Worm (Caenorhabditis elegans) whole organism, L2 larva: Measurements from ENCODE around the gene nspd-7.

Experiments used
- ZK546.5 ChIP-seq: sonication (generic microtip); optimal IDR thresholded peaks from 2 replicates; lab custom pipeline; 2017; ENCODE audit warnings: missing biosample characterization, missing genetic modification characterization
- aly-2 ChIP-seq: fragments of 150-350 bp; optimal IDR thresholded peaks from 2 replicates; lab custom pipeline; 2014; ENCODE audit warnings: missing biosample characterization, missing genetic modification characterization
- ceh-82 ChIP-seq: fragments of 150-350 bp; optimal IDR thresholded peaks from 2 replicates; lab custom pipeline; 2014; ENCODE audit warnings: missing biosample characterization, missing genetic modification characterization
- lsy-2 ChIP-seq, 2 experiments: fragments of 150-350 bp in 1 of 2; sonication (generic microtip) in 1 of 2; optimal IDR thresholded peaks; 2 replicates each; lab custom pipeline; 2014 to 2017; ENCODE audit warnings: missing biosample characterization in 2 of 2, missing genetic modification characterization in 2 of 2
- nhr-12 ChIP-seq: fragments of 150-350 bp; optimal IDR thresholded peaks from 2 replicates; lab custom pipeline; 2014; ENCODE audit warnings: missing biosample characterization, missing genetic modification characterization
- snpc-4 ChIP-seq: fragments of 150-350 bp; optimal IDR thresholded peaks from 2 replicates; lab custom pipeline; 2014; ENCODE audit warnings: missing biosample characterization, missing genetic modification characterization

- TF ChIP-seq aly-2 (tag; lab: Kevin White, UChicago) (no peak), nhr-12 (tag; lab: Kevin White, UChicago) (no peak), snpc-4 (tag; lab: Kevin White, UChicago) (no peak), lsy-2 (tag; optimal IDR thresholded peaks at IDR 0.05; lab: Kevin White, UChicago) (no peak), ZK546.5 (tag; lab: Kevin White, UChicago) (no peak), ceh-82 (tag; lab: Kevin White, UChicago) (no peak)
These were observed 12.5 kb upstream of the nspd-7 start, which contains the start of gene thk-1 for ce11 chrIV:10281482-10281881.
